Worm (Caenorhabditis elegans) whole organism, mixed stage, embryonic: ENCODE measurements around the gene F53F4.1.

Experiments
- M03D4.4 ChIP-seq: sonication (generic microtip); optimal IDR thresholded peaks from 2 replicates; lab custom pipeline; 2017; ENCODE audit warnings: mild to moderate bottlenecking, missing genetic modification characterization, missing compliant biosample characterization
- bed-3 ChIP-seq: fragments of 200-800 bp; sonication (Bioruptor generic); optimal IDR thresholded peaks from 3 replicates; lab custom pipeline; 2018; ENCODE audit warnings: mild to moderate bottlenecking, missing genetic modification characterization, moderate library complexity, missing compliant biosample characterization
- blmp-1 ChIP-seq: fragments of 150-350 bp; optimal IDR thresholded peaks from 2 replicates; lab custom pipeline; 2014; ENCODE audit warnings: missing biosample characterization, missing genetic modification characterization
- ceh-39 ChIP-seq: fragments of 150-350 bp; optimal IDR thresholded peaks from 2 replicates; lab custom pipeline; 2014; ENCODE audit warnings: missing biosample characterization, missing genetic modification characterization
- ceh-43 ChIP-seq: fragments of 200-800 bp; sonication (Bioruptor generic); optimal IDR thresholded peaks from 2 replicates; lab custom pipeline; 2018; ENCODE audit warnings: mild to moderate bottlenecking, missing genetic modification characterization, moderate library complexity, missing compliant biosample characterization
- ceh-83 ChIP-seq: fragments of 200-800 bp; sonication (Bioruptor generic); optimal IDR thresholded peaks from 2 replicates; lab custom pipeline; 2018; ENCODE audit warnings: mild to moderate bottlenecking, missing genetic modification characterization, missing compliant biosample characterization
- ces-1 ChIP-seq: fragments of 150-350 bp; optimal IDR thresholded peaks from 2 replicates; lab custom pipeline; 2014; ENCODE audit warnings: missing biosample characterization, missing genetic modification reagents, missing genetic modification characterization
- cnd-1 ChIP-seq: fragments of 200-800 bp; sonication (Bioruptor generic); optimal IDR thresholded peaks from 2 replicates; lab custom pipeline; 2018; ENCODE audit warnings: mild to moderate bottlenecking, missing genetic modification characterization, missing compliant biosample characterization
- drap-1 ChIP-seq: fragments of 200-800 bp; sonication (Bioruptor generic); optimal IDR thresholded peaks from 3 replicates; lab custom pipeline; 2018; ENCODE audit warnings: mild to moderate bottlenecking, missing genetic modification characterization, missing compliant biosample characterization
- elt-1 ChIP-seq: sonication (generic microtip); optimal IDR thresholded peaks from 2 replicates; lab custom pipeline; 2017; ENCODE audit warnings: missing genetic modification characterization, mild to moderate bottlenecking, missing compliant biosample characterization, antibody characterized with exemption, moderate library complexity, borderline replicate concordance; ENCODE audit not compliant: insufficient read depth
- elt-3 ChIP-seq: fragments of 150-350 bp; optimal IDR thresholded peaks from 2 replicates; lab custom pipeline; 2014; ENCODE audit warnings: missing biosample characterization, missing genetic modification characterization
- flh-1 ChIP-seq: fragments of 200-800 bp; sonication (Bioruptor generic); optimal IDR thresholded peaks from 2 replicates; lab custom pipeline; 2018; ENCODE audit warnings: mild to moderate bottlenecking, missing genetic modification characterization, moderate library complexity, missing compliant biosample characterization
- ham-2 ChIP-seq: fragments of 200-800 bp; sonication (Bioruptor generic); optimal IDR thresholded peaks from 2 replicates; lab custom pipeline; 2018; ENCODE audit warnings: mild to moderate bottlenecking, missing genetic modification characterization, missing compliant biosample characterization
- hlh-1 ChIP-seq: fragments of 150-350 bp; optimal IDR thresholded peaks from 2 replicates; lab custom pipeline; 2014; ENCODE audit warnings: missing biosample characterization, missing genetic modification reagents, missing genetic modification characterization
- lin-13 ChIP-seq: fragments of 150-350 bp; optimal IDR thresholded peaks from 2 replicates; lab custom pipeline; 2014; ENCODE audit warnings: missing biosample characterization, missing genetic modification characterization
- lsy-2 ChIP-seq: fragments of 150-350 bp; optimal IDR thresholded peaks from 2 replicates; lab custom pipeline; 2014; ENCODE audit warnings: missing biosample characterization, missing genetic modification characterization
- mab-5 ChIP-seq: fragments of 150-350 bp; optimal IDR thresholded peaks from 2 replicates; lab custom pipeline; 2014; ENCODE audit warnings: missing biosample characterization, missing genetic modification characterization
- mep-1 ChIP-seq: fragments of 150-350 bp; optimal IDR thresholded peaks from 2 replicates; lab custom pipeline; 2017; ENCODE audit warnings: missing biosample characterization, missing genetic modification reagents, missing genetic modification characterization, inconsistent platforms
- nhr-12 ChIP-seq: fragments of 150-350 bp; optimal IDR thresholded peaks from 2 replicates; lab custom pipeline; 2014; ENCODE audit warnings: missing biosample characterization, missing genetic modification characterization
- nhr-2 ChIP-seq: fragments of 150-350 bp; optimal IDR thresholded peaks from 2 replicates; lab custom pipeline; 2014; ENCODE audit warnings: missing biosample characterization, missing genetic modification characterization
- nhr-28 ChIP-seq: fragments of 150-350 bp; optimal IDR thresholded peaks from 2 replicates; lab custom pipeline; 2014; ENCODE audit warnings: missing biosample characterization, missing genetic modification characterization
- pha-4 ChIP-seq: fragments of 150-350 bp; optimal IDR thresholded peaks from 2 replicates; lab custom pipeline; 2018; ENCODE audit warnings: missing biosample characterization, missing genetic modification reagents, missing genetic modification characterization
- sem-2 ChIP-seq: fragments of 200-800 bp; sonication (Bioruptor generic); optimal IDR thresholded peaks from 2 replicates; lab custom pipeline; 2018; ENCODE audit warnings: mild to moderate bottlenecking, missing genetic modification characterization, missing compliant biosample characterization
- snpc-4 ChIP-seq: fragments of 150-350 bp; optimal IDR thresholded peaks from 2 replicates; lab custom pipeline; 2014; ENCODE audit warnings: missing biosample characterization, missing genetic modification characterization
- sptf-1 ChIP-seq: sonication (generic microtip); optimal IDR thresholded peaks from 2 replicates; lab custom pipeline; 2017; ENCODE audit warnings: mild to moderate bottlenecking, missing genetic modification characterization, moderate library complexity, missing compliant biosample characterization
- tbx-8 ChIP-seq: fragments of 200-800 bp; sonication (Bioruptor generic); optimal IDR thresholded peaks from 2 replicates; lab custom pipeline; 2018; ENCODE audit warnings: mild to moderate bottlenecking, missing genetic modification characterization, moderate library complexity, missing compliant biosample characterization
- unc-39 ChIP-seq: fragments of 150-350 bp; optimal IDR thresholded peaks from 2 replicates; lab custom pipeline; 2014; ENCODE audit warnings: missing biosample characterization, missing genetic modification characterization
- unc-62 ChIP-seq: fragments of 150-350 bp; optimal IDR thresholded peaks from 2 replicates; lab custom pipeline; 2014; ENCODE audit warnings: missing biosample characterization, missing genetic modification reagents, missing genetic modification characterization
- zip-8 ChIP-seq: fragments of 150-350 bp; optimal IDR thresholded peaks from 2 replicates; lab custom pipeline; 2014; ENCODE audit warnings: missing biosample characterization, missing genetic modification characterization
- ztf-11 ChIP-seq: fragments of 150-350 bp; optimal IDR thresholded peaks from 2 replicates; lab custom pipeline; 2014; ENCODE audit warnings: missing biosample characterization, missing genetic modification characterization

The F53F4.1 gene

ce11 chrV:13620676-13621075, 36.1 kb downstream of the F53F4.1 start, which contains the start of gene F53F4.15:
F53F4.15 (plus strand) TSS chrV:13620976.
- TF ChIP-seq hlh-1: no peak
- TF ChIP-seq blmp-1 (tag; lab: Kevin White, UChicago): no peak
- no peak for TF ChIP-seq bed-3 (GFP tag; lab: Kevin White, UChicago)
- TF ChIP-seq sem-2: no peak
- TF ChIP-seq mab-5 (tag; lab: Kevin White, UChicago): no peak
- no peak for TF ChIP-seq nhr-2
- TF ChIP-seq elt-1 (tag; lab: Kevin White, UChicago): no peak
- TF ChIP-seq zip-8 (tag; lab: Kevin White, UChicago): no peak
- TF ChIP-seq mep-1 (tag; lab: Kevin White, UChicago): no peak
- TF ChIP-seq tbx-8 (GFP tag; lab: Kevin White, UChicago): no peak
- TF ChIP-seq sptf-1 (tag; lab: Kevin White, UChicago): no peak
- no peak for TF ChIP-seq ztf-11 (tag; lab: Kevin White, UChicago)
- no peak for TF ChIP-seq ceh-39 (tag; lab: Kevin White, UChicago)
- TF ChIP-seq, all 35 proteins: peak for 0

DNA sequence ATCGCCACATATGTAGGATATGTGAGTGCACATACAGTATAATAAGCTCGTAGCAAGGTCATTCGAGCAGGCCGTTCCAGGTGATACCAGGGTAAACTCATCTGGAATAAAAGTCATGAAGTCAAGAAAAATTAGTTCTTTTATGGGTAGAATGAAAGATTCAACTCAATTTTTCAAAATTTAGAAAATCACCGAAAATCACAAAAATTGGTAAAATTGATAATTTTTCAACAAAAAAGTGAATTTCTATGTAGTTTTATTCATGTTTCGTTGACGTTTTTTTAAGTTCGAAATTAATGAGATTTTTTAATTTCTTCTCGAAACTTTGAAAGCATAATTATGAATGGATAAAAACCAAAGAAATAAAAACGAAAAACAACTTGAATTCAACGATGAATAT, 37.1 kb downstream of the F53F4.1 start, which contains the start of gene F53F4.16:
Gene F53F4.16, minus strand, starts transcription at position 101 of the 400 bp plus-strand sequence.
- no peak for TF ChIP-seq elt-3 (tag; lab: Kevin White, UChicago)
- no peak for TF ChIP-seq bed-3 (GFP tag; lab: Kevin White, UChicago)
- TF ChIP-seq unc-39 (tag; lab: Kevin White, UChicago): no peak
- no peak for TF ChIP-seq ceh-43 (GFP tag; lab: Kevin White, UChicago)
- no peak for TF ChIP-seq tbx-8 (GFP tag; lab: Kevin White, UChicago)
- no peak for TF ChIP-seq flh-1 (GFP tag; lab: Kevin White, UChicago)
- no peak for TF ChIP-seq nhr-12
- no peak for TF ChIP-seq zip-8 (tag; lab: Kevin White, UChicago)
- no peak for TF ChIP-seq lsy-2
- TF ChIP-seq drap-1 (GFP tag; lab: Kevin White, UChicago): no peak

- TF ChIP-seq nhr-2 (no peak), ceh-83 (GFP tag; lab: Kevin White, UChicago) (no peak), hlh-1 (no peak), drap-1 (GFP tag; lab: Kevin White, UChicago) (no peak), cnd-1 (tag; lab: Kevin White, UChicago) (no peak), unc-62 (GFP tag; lab: Kevin White, UChicago) (no peak), ham-2 (no peak), M03D4.4 (tag; lab: Kevin White, UChicago) (no peak), snpc-4 (tag; lab: Kevin White, UChicago) (no peak), sem-2 (no peak)
Observed at ce11 chrV:13624424-13624823, 39.8 kb downstream of the F53F4.1 start, which contains the start of gene F53F4.11. F53F4.11 (minus strand) TSS chrV:13624524.

ce11 chrV:13625517-13626097, 41.0 kb downstream of the F53F4.1 start, which contains the start of the genes nduv-2 and F53F4.12:
nduv-2 (minus strand) TSS chrV:13625567.
F53F4.12 (plus strand) TSS chrV:13626047.
- TF ChIP-seq flh-1 (GFP tag; lab: Kevin White, UChicago) (no peak), M03D4.4 (tag; lab: Kevin White, UChicago) (no peak), elt-1 (tag; lab: Kevin White, UChicago) (no peak), cnd-1 (tag; lab: Kevin White, UChicago) (no peak), nhr-28 (tag; lab: Kevin White, UChicago) (no peak), ham-2 (no peak), lin-13 (tag; lab: Kevin White, UChicago) (no peak), lsy-2 (no peak), ces-1 (GFP tag; lab: Kevin White, UChicago) (no peak), nhr-12 (no peak), sptf-1 (tag; lab: Kevin White, UChicago) (no peak)

ce11 chrV:13627103-13627623, 42.6 kb downstream of the F53F4.1 start, which contains the start of gene sde-2:
sde-2 (plus strand) TSS chrV:13627573.
- TF ChIP-seq ztf-11 (tag; lab: Kevin White, UChicago) (no peak), ces-1 (GFP tag; lab: Kevin White, UChicago) (peak; percentile 82), elt-1 (tag; lab: Kevin White, UChicago) (no peak), pha-4 (tag; lab: Kevin White, UChicago) (no peak)
